Worm (Caenorhabditis elegans) whole organism, mixed stage, embryonic: ENCODE results near the gene C50E10.2.

Experiments
- M03D4.4 ChIP-seq: sonication (generic microtip); optimal IDR thresholded peaks from 2 replicates; lab custom pipeline; 2017; ENCODE audit warnings: mild to moderate bottlenecking, missing genetic modification characterization, missing compliant biosample characterization
- blmp-1 ChIP-seq: fragments of 150-350 bp; optimal IDR thresholded peaks from 2 replicates; lab custom pipeline; 2014; ENCODE audit warnings: missing biosample characterization, missing genetic modification characterization
- ceh-39 ChIP-seq: fragments of 150-350 bp; optimal IDR thresholded peaks from 2 replicates; lab custom pipeline; 2014; ENCODE audit warnings: missing biosample characterization, missing genetic modification characterization
- ceh-83 ChIP-seq: fragments of 200-800 bp; sonication (Bioruptor generic); optimal IDR thresholded peaks from 2 replicates; lab custom pipeline; 2018; ENCODE audit warnings: mild to moderate bottlenecking, missing genetic modification characterization, missing compliant biosample characterization
- ces-1 ChIP-seq: fragments of 150-350 bp; optimal IDR thresholded peaks from 2 replicates; lab custom pipeline; 2014; ENCODE audit warnings: missing biosample characterization, missing genetic modification reagents, missing genetic modification characterization
- cnd-1 ChIP-seq: fragments of 200-800 bp; sonication (Bioruptor generic); optimal IDR thresholded peaks from 2 replicates; lab custom pipeline; 2018; ENCODE audit warnings: mild to moderate bottlenecking, missing genetic modification characterization, missing compliant biosample characterization
- elt-3 ChIP-seq: fragments of 150-350 bp; optimal IDR thresholded peaks from 2 replicates; lab custom pipeline; 2014; ENCODE audit warnings: missing biosample characterization, missing genetic modification characterization
- ham-2 ChIP-seq: fragments of 200-800 bp; sonication (Bioruptor generic); optimal IDR thresholded peaks from 2 replicates; lab custom pipeline; 2018; ENCODE audit warnings: mild to moderate bottlenecking, missing genetic modification characterization, missing compliant biosample characterization
- hlh-1 ChIP-seq: fragments of 150-350 bp; optimal IDR thresholded peaks from 2 replicates; lab custom pipeline; 2014; ENCODE audit warnings: missing biosample characterization, missing genetic modification reagents, missing genetic modification characterization
- lin-13 ChIP-seq: fragments of 150-350 bp; optimal IDR thresholded peaks from 2 replicates; lab custom pipeline; 2014; ENCODE audit warnings: missing biosample characterization, missing genetic modification characterization
- lin-32 ChIP-seq: fragments of 200-800 bp; sonication (Bioruptor generic); optimal IDR thresholded peaks from 2 replicates; lab custom pipeline; 2018; ENCODE audit warnings: mild to moderate bottlenecking, missing genetic modification characterization, missing compliant biosample characterization
- lsy-2 ChIP-seq: fragments of 150-350 bp; optimal IDR thresholded peaks from 2 replicates; lab custom pipeline; 2014; ENCODE audit warnings: missing biosample characterization, missing genetic modification characterization
- mab-5 ChIP-seq: fragments of 150-350 bp; optimal IDR thresholded peaks from 2 replicates; lab custom pipeline; 2014; ENCODE audit warnings: missing biosample characterization, missing genetic modification characterization
- mep-1 ChIP-seq: fragments of 150-350 bp; optimal IDR thresholded peaks from 2 replicates; lab custom pipeline; 2017; ENCODE audit warnings: missing biosample characterization, missing genetic modification reagents, missing genetic modification characterization, inconsistent platforms
- mls-2 ChIP-seq: sonication (generic microtip); optimal IDR thresholded peaks from 2 replicates; lab custom pipeline; 2016; ENCODE audit warnings: mild to moderate bottlenecking, missing genetic modification characterization, moderate library complexity, missing compliant biosample characterization
- nhr-12 ChIP-seq: fragments of 150-350 bp; optimal IDR thresholded peaks from 2 replicates; lab custom pipeline; 2014; ENCODE audit warnings: missing biosample characterization, missing genetic modification characterization
- nhr-2 ChIP-seq: fragments of 150-350 bp; optimal IDR thresholded peaks from 2 replicates; lab custom pipeline; 2014; ENCODE audit warnings: missing biosample characterization, missing genetic modification characterization
- nhr-237 ChIP-seq: fragments of 150-350 bp; optimal IDR thresholded peaks from 2 replicates; lab custom pipeline; 2014; ENCODE audit warnings: missing biosample characterization, missing genetic modification characterization
- nhr-28 ChIP-seq: fragments of 150-350 bp; optimal IDR thresholded peaks from 2 replicates; lab custom pipeline; 2014; ENCODE audit warnings: missing biosample characterization, missing genetic modification characterization
- nhr-76 ChIP-seq: sonication (generic microtip); optimal IDR thresholded peaks from 2 replicates; lab custom pipeline; 2017; ENCODE audit warnings: missing biosample characterization, missing genetic modification characterization
- pha-4 ChIP-seq: fragments of 150-350 bp; optimal IDR thresholded peaks from 2 replicates; lab custom pipeline; 2018; ENCODE audit warnings: missing biosample characterization, missing genetic modification reagents, missing genetic modification characterization
- sem-2 ChIP-seq: fragments of 200-800 bp; sonication (Bioruptor generic); optimal IDR thresholded peaks from 2 replicates; lab custom pipeline; 2018; ENCODE audit warnings: mild to moderate bottlenecking, missing genetic modification characterization, missing compliant biosample characterization
- snpc-4 ChIP-seq: fragments of 150-350 bp; optimal IDR thresholded peaks from 2 replicates; lab custom pipeline; 2014; ENCODE audit warnings: missing biosample characterization, missing genetic modification characterization
- sptf-1 ChIP-seq: sonication (generic microtip); optimal IDR thresholded peaks from 2 replicates; lab custom pipeline; 2017; ENCODE audit warnings: mild to moderate bottlenecking, missing genetic modification characterization, moderate library complexity, missing compliant biosample characterization
- tbx-8 ChIP-seq: fragments of 200-800 bp; sonication (Bioruptor generic); optimal IDR thresholded peaks from 2 replicates; lab custom pipeline; 2018; ENCODE audit warnings: mild to moderate bottlenecking, missing genetic modification characterization, moderate library complexity, missing compliant biosample characterization
- unc-120 ChIP-seq: sonication (generic microtip); optimal IDR thresholded peaks from 2 replicates; lab custom pipeline; 2017; ENCODE audit warnings: missing genetic modification characterization, missing compliant biosample characterization; ENCODE audit not compliant: poor library complexity, severe bottlenecking
- unc-39 ChIP-seq: fragments of 150-350 bp; optimal IDR thresholded peaks from 2 replicates; lab custom pipeline; 2014; ENCODE audit warnings: missing biosample characterization, missing genetic modification characterization
- unc-62 ChIP-seq: fragments of 150-350 bp; optimal IDR thresholded peaks from 2 replicates; lab custom pipeline; 2014; ENCODE audit warnings: missing biosample characterization, missing genetic modification reagents, missing genetic modification characterization
- zip-8 ChIP-seq: fragments of 150-350 bp; optimal IDR thresholded peaks from 2 replicates; lab custom pipeline; 2014; ENCODE audit warnings: missing biosample characterization, missing genetic modification characterization
- ztf-11 ChIP-seq: fragments of 150-350 bp; optimal IDR thresholded peaks from 2 replicates; lab custom pipeline; 2014; ENCODE audit warnings: missing biosample characterization, missing genetic modification characterization

Gene C50E10.2

DNA sequence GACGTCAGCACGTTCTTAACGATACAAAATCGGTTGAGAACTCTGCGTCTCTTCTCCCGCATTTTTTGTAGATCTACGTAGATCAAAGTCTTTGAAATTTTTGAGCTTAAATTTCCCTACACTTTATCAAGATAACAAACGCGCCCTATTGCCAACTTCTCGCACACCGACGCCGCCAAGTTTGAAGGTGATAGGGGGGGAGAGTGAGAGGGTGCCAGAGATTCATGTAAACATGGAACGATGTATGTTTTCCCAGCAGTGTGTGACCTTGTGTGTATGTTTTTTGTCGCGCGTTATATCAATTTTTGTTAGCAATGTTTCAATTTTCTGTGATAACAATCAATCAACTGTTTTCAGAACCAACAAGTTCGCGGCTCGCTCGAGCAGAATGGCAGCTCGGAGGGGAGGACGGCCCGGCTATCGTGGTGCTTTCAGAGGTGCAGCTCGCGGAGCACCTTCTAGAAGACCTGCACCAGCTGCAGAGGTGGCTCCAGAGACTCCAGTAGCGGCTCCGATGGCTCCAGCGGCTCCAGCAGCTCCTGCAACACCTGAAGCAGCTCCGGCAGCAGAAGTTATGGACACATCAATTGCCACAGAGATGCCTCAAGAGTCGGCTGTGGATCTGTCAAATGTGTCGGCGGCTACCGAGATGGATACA is 32.2 kb upstream of the C50E10.2 start:
- no peak for TF ChIP-seq ham-2 (GFP tag; lab: Kevin White, UChicago)
- TF ChIP-seq elt-3 (tag; lab: Kevin White, UChicago): no peak
- TF ChIP-seq tbx-8 (GFP tag; lab: Kevin White, UChicago): no peak
- no peak for TF ChIP-seq sptf-1 (tag; lab: Kevin White, UChicago)
- TF ChIP-seq pha-4: no peak
- TF ChIP-seq nhr-28: no peak
- no peak for TF ChIP-seq ces-1
- TF ChIP-seq ztf-11 (tag; lab: Kevin White, UChicago): no peak

DNA sequence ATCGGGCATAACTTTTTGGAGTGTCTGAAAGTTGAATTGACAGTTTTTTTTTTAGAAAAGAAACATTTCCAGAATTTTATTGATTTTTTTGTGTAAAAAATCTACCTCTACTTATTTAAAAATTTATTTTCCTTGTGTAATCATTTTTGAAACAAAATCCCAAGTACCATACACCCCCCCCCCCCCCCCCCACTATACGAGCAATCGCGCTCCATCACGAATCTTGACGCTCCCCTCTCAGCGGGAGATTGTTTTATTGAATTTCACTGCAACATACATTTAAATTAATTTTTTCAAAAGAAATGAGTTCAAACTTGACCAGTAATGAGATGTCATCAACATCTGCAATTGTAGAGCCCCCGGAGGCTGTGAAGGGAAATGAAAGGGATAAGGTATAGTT is 30.1 kb upstream of the C50E10.2 start, which contains the start of gene sop-2:
Gene sop-2, plus strand, starts transcription at position 301 of the 400 bp plus-strand sequence.
- no peak for TF ChIP-seq mab-5 (tag; lab: Kevin White, UChicago)
- no peak for TF ChIP-seq blmp-1 (tag; lab: Kevin White, UChicago)
- TF ChIP-seq hlh-1 (tag; lab: Kevin White, UChicago): no peak
- no peak for TF ChIP-seq zip-8 (tag; lab: Kevin White, UChicago)
- no peak for TF ChIP-seq sem-2
- TF ChIP-seq ceh-39 (tag; lab: Kevin White, UChicago): no peak
- no peak for TF ChIP-seq snpc-4 (tag; lab: Kevin White, UChicago)
- TF ChIP-seq, all 35 proteins: peak for 0

DNA sequence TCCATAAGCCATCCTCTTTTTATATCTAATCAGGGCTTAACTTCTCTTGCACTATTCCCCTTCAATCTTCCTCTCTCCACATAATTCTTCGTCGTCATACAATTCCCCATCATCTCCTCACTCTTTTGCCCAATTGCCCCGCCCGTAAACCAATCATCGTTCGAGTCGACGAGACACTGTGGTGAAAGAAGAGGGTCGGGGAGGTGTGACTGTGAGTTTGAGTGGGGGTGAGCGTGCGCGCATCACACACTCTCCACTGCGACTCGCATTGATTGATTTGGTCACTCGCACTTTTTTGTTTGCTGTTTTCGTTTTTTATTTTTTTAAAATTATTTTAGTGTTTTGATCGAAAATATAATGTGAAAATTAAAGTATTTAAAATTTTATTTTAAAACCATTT is 29.6 kb upstream of the C50E10.2 start:
- TF ChIP-seq pha-4: peak; percentile 56
- TF ChIP-seq nhr-237 (tag; lab: Kevin White, UChicago): peak; percentile 36
- TF ChIP-seq cnd-1 (tag; lab: Kevin White, UChicago): peak; percentile 30
- no peak for TF ChIP-seq lin-32 (GFP tag; lab: Kevin White, UChicago)
- TF ChIP-seq lin-13 (tag; lab: Kevin White, UChicago): peak; percentile 19
- no peak for TF ChIP-seq unc-39 (tag; lab: Kevin White, UChicago)
- no peak for TF ChIP-seq nhr-28
- no peak for TF ChIP-seq sem-2
- peak; percentile 64 for TF ChIP-seq unc-120
- TF ChIP-seq ces-1: peak; percentile 95
- peak; percentile 79 for TF ChIP-seq mls-2 (tag; lab: Kevin White, UChicago)
- peak; percentile 10 for TF ChIP-seq M03D4.4 (tag; lab: Kevin White, UChicago)
- peak; percentile 44 for TF ChIP-seq ceh-39 (tag; lab: Kevin White, UChicago)
- TF ChIP-seq lsy-2 (tag; lab: Kevin White, UChicago): peak; percentile 87
- TF ChIP-seq ceh-83 (GFP tag; lab: Kevin White, UChicago): no peak
- TF ChIP-seq unc-62 (GFP tag; lab: Kevin White, UChicago): no peak
- peak; percentile 65 for TF ChIP-seq mep-1 (tag; lab: Kevin White, UChicago)
- TF ChIP-seq nhr-12 (tag; lab: Kevin White, UChicago): no peak
- peak; percentile 9 for TF ChIP-seq sptf-1 (tag; lab: Kevin White, UChicago)
- TF ChIP-seq tbx-8 (GFP tag; lab: Kevin White, UChicago): no peak
- no peak for TF ChIP-seq nhr-2 (tag; lab: Kevin White, UChicago)

DNA sequence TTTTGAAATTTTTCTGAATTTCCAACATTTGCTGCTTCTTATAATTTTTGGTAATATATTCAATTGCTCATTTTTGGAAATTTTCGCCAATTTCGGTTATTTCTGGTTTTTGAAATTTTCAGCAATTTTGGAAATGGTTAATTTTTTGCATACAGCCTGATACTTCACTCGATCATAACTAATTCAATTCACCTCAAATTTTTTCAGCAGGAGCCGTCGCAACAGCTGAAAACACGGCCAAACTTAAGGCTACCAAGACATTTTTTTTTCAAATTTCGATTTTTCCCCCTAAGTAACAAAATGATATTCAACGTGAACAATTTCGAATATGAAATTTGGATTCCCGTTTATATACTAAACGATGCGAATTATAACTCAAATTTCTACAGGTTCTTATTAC is 25.9 kb upstream of the C50E10.2 start, which contains the start of gene sre-52:
Gene sre-52, plus strand, starts transcription at position 301 of the 400 bp plus-strand sequence.
- no peak for TF ChIP-seq unc-120
- no peak for TF ChIP-seq snpc-4 (tag; lab: Kevin White, UChicago)
- no peak for TF ChIP-seq pha-4
- no peak for TF ChIP-seq elt-3 (tag; lab: Kevin White, UChicago)
- no peak for TF ChIP-seq ces-1
- no peak for TF ChIP-seq zip-8 (tag; lab: Kevin White, UChicago)
- no peak for TF ChIP-seq M03D4.4 (tag; lab: Kevin White, UChicago)
- TF ChIP-seq nhr-2 (tag; lab: Kevin White, UChicago): no peak
- TF ChIP-seq lsy-2 (tag; lab: Kevin White, UChicago): no peak
- no peak for TF ChIP-seq ham-2 (GFP tag; lab: Kevin White, UChicago)

DNA sequence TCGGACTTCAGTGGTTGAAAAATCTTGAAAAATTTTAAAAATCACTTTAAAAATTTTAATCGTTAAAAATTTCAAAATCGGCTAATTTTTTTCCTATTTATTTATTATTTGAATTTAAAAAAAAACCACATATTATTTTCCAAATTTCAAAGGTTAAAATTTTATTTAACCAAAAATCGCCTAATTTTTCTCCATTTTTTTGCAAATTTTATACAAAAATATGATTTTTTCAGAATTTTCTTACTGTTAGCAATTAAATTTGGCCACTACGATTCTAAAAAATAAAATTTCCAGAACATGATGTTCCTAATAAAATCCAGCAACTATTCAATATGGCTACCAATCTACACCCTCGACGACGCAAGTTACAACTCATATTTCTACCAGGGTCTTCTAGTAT is 23.1 kb upstream of the C50E10.2 start, which contains the start of gene sre-54:
Gene sre-54, plus strand, starts transcription at position 301 of the 400 bp plus-strand sequence.
- TF ChIP-seq ham-2 (GFP tag; lab: Kevin White, UChicago) (no peak), nhr-76 (tag; lab: Kevin White, UChicago) (no peak), tbx-8 (GFP tag; lab: Kevin White, UChicago) (no peak), mls-2 (tag; lab: Kevin White, UChicago) (no peak)
